Worm (Caenorhabditis elegans) whole organism, late embryonic: Measurements from ENCODE around the gene cal-7.

Experiments
- ceh-14 ChIP-seq: sonication (generic microtip); optimal IDR thresholded peaks from 2 replicates; lab custom pipeline; 2016; ENCODE audit warnings: missing genotype, missing genetic modification characterization, missing compliant biosample characterization
- che-1 ChIP-seq: sonication (generic microtip); optimal IDR thresholded peaks from 2 replicates; lab custom pipeline; 2016; ENCODE audit warnings: mild to moderate bottlenecking, missing genetic modification characterization, missing compliant biosample characterization
- unc-86 ChIP-seq: sonication (generic microtip); optimal IDR thresholded peaks from 2 replicates; lab custom pipeline; 2016; ENCODE audit warnings: missing genetic modification characterization, missing compliant biosample characterization

DNA sequence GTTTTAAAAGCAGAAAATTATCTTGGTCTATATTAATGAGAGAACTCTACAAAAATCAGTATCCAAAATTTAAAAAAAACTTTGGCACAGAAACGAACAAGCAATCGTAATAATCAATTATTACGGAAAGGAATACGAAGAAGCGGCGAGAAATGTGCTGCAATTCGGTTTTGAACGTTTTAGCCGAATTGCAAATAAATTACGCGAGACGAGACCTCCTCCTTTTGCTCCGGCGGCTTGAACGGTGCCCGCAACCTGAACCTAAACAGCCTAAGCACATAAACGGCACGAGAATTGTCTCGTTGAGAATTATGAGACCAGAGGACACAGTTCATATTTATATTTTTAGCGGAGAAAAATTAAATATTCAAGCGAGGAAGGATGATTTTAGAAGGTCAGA, 44.5 kb upstream of the cal-7 start:
- TF ChIP-seq che-1 (tag; lab: Kevin White, UChicago), result no peak
- no peak for TF ChIP-seq unc-86 (tag; lab: Kevin White, UChicago)
- no peak for TF ChIP-seq ceh-14
